Worm (Caenorhabditis elegans) whole organism, L1 larva: ENCODE data around the gene H37A05.4.

ENCODE experiments used
- C04F5.9 ChIP-seq: sonication (generic microtip); optimal IDR thresholded peaks from 2 replicates; lab custom pipeline; 2016; ENCODE audit warnings: missing genetic modification characterization, missing compliant biosample characterization
- C16A3.4 ChIP-seq: fragments of 150-350 bp; optimal IDR thresholded peaks from 2 replicates; lab custom pipeline; 2014; ENCODE audit warnings: missing biosample characterization, missing genetic modification characterization
- C34B4.2 ChIP-seq: sonication (generic microtip); optimal IDR thresholded peaks from 2 replicates; lab custom pipeline; 2017; ENCODE audit warnings: mild to moderate bottlenecking, missing genetic modification characterization, missing compliant biosample characterization
- aha-1 ChIP-seq: fragments of 150-350 bp; optimal IDR thresholded peaks from 2 replicates; lab custom pipeline; 2014; ENCODE audit warnings: missing biosample characterization, missing genetic modification characterization
- blmp-1 ChIP-seq: fragments of 150-350 bp; optimal IDR thresholded peaks from 2 replicates; lab custom pipeline; 2014; ENCODE audit warnings: missing biosample characterization, missing genetic modification characterization
- ceh-63 ChIP-seq: fragments of 200-800 bp; sonication (Bioruptor generic); optimal IDR thresholded peaks from 2 replicates; lab custom pipeline; 2018; ENCODE audit warnings: mild to moderate bottlenecking, missing genetic modification characterization, missing compliant biosample characterization
- ceh-82 ChIP-seq, 3 experiments: fragments of 150-350 bp in 1 of 3; sonication (generic microtip) in 2 of 3; optimal IDR thresholded peaks; 2 replicates each; lab custom pipeline; 2014 to 2017; ENCODE audit warnings: missing biosample characterization in 3 of 3, missing genetic modification characterization in 3 of 3
- ceh-88 ChIP-seq: fragments of 200-800 bp; sonication (Bioruptor generic); IDR thresholded peaks from 2 replicates; pipeline ENCODE4 v1.3.6; 2022; ENCODE audit warnings: missing genetic modification characterization, missing compliant biosample characterization
- ceh-90 ChIP-seq: sonication (generic microtip); optimal IDR thresholded peaks from 2 replicates; lab custom pipeline; 2016; ENCODE audit warnings: missing genetic modification characterization, missing compliant biosample characterization
- dpl-1 ChIP-seq, 3 experiments: fragments of 150-350 bp in 2 of 3; sonication (generic microtip) in 1 of 3; optimal IDR thresholded peaks; 2 replicates each; lab custom pipeline; 2014 to 2017; ENCODE audit warnings: missing biosample characterization in 3 of 3, missing genetic modification characterization in 3 of 3, missing genetic modification reagents in 3 of 3
- dsc-1 ChIP-seq: sonication (generic microtip); optimal IDR thresholded peaks from 2 replicates; lab custom pipeline; 2016; ENCODE audit warnings: mild to moderate bottlenecking, missing genetic modification characterization, missing compliant biosample characterization
- efl-1 ChIP-seq, 4 experiments: fragments of 150-350 bp; optimal IDR thresholded peaks in 3 of 4; peaks in 1 of 4; 1 replicate in 1 of 4; 2 replicates in 3 of 4; lab custom pipeline; 2014; ENCODE audit warnings: missing biosample characterization in 2 of 4, missing genetic modification characterization in 2 of 4, missing genetic modification reagents in 2 of 4
- egl-13 ChIP-seq: sonication (generic microtip); optimal IDR thresholded peaks from 2 replicates; lab custom pipeline; 2016; ENCODE audit warnings: missing genotype, missing genetic modification reagents, missing genetic modification characterization, missing compliant biosample characterization
- elt-2 ChIP-seq: sonication (generic microtip); optimal IDR thresholded peaks from 2 replicates; lab custom pipeline; 2016; ENCODE audit warnings: missing genetic modification characterization, mild to moderate bottlenecking, inconsistent platforms, missing compliant biosample characterization, missing genetic modification reagents
- elt-3 ChIP-seq, 6 experiments: fragments of 150-350 bp in 1 of 6; sonication (generic microtip); optimal IDR thresholded peaks; 2 replicates each; lab custom pipeline; 2017 to 2018; ENCODE audit warnings: missing biosample characterization in 6 of 6, missing genetic modification characterization in 6 of 6, inconsistent platforms in 1 of 6
- fkh-10 ChIP-seq: sonication (generic microtip); optimal IDR thresholded peaks from 2 replicates; lab custom pipeline; 2017; ENCODE audit warnings: missing biosample characterization, missing genetic modification reagents, missing genetic modification characterization
- fkh-8 ChIP-seq: sonication (generic microtip); optimal IDR thresholded peaks from 2 replicates; lab custom pipeline; 2016; ENCODE audit warnings: mild to moderate bottlenecking, missing genetic modification characterization, missing compliant biosample characterization
- fos-1 ChIP-seq: fragments of 150-350 bp; optimal IDR thresholded peaks from 2 replicates; lab custom pipeline; 2014; ENCODE audit warnings: missing biosample characterization, missing genetic modification characterization
- hlh-17 ChIP-seq: fragments of 200-800 bp; sonication (Bioruptor generic); optimal IDR thresholded peaks from 2 replicates; lab custom pipeline; 2018; ENCODE audit warnings: missing genetic modification characterization, mild to moderate bottlenecking, missing compliant biosample characterization, moderate library complexity, borderline replicate concordance
- hlh-4 ChIP-seq: sonication (generic microtip); optimal IDR thresholded peaks from 2 replicates; lab custom pipeline; 2016; ENCODE audit warnings: mild to moderate bottlenecking, missing genetic modification characterization, missing compliant biosample characterization
- hpl-2 ChIP-seq: fragments of 150-350 bp; optimal IDR thresholded peaks from 2 replicates; lab custom pipeline; 2014; ENCODE audit warnings: missing biosample characterization, missing genetic modification reagents, missing genetic modification characterization
- irx-1 ChIP-seq: sonication (generic microtip); optimal IDR thresholded peaks from 2 replicates; lab custom pipeline; 2016; ENCODE audit warnings: missing genetic modification characterization, missing compliant biosample characterization
- jun-1 ChIP-seq: fragments of 150-350 bp; optimal IDR thresholded peaks from 2 replicates; lab custom pipeline; 2014; ENCODE audit warnings: missing biosample characterization, missing genetic modification reagents, missing genetic modification characterization
- lin-13 ChIP-seq: fragments of 150-350 bp; optimal IDR thresholded peaks from 2 replicates; lab custom pipeline; 2014; ENCODE audit warnings: missing biosample characterization, missing genetic modification reagents, missing genetic modification characterization
- lin-39 ChIP-seq: fragments of 150-350 bp; optimal IDR thresholded peaks from 2 replicates; lab custom pipeline; 2014; ENCODE audit warnings: missing biosample characterization, missing genetic modification reagents, missing genetic modification characterization
- lir-3 ChIP-seq: sonication (generic microtip); optimal IDR thresholded peaks from 2 replicates; lab custom pipeline; 2016; ENCODE audit warnings: mild to moderate bottlenecking, missing genetic modification characterization, moderate library complexity, missing compliant biosample characterization; ENCODE audit not compliant: poor library complexity
- lsy-2 ChIP-seq, 2 experiments: fragments of 150-350 bp; optimal IDR thresholded peaks; 2 replicates each; lab custom pipeline; 2014; ENCODE audit warnings: missing biosample characterization in 2 of 2, missing genetic modification characterization in 2 of 2
- mab-9 ChIP-seq: fragments of 200-800 bp; sonication (Bioruptor generic); IDR thresholded peaks from 2 replicates; pipeline ENCODE4 v1.3.6; 2022; ENCODE audit warnings: missing genetic modification reagents, missing genetic modification characterization, missing compliant biosample characterization
- mdl-1 ChIP-seq, 2 experiments: fragments of 150-350 bp; optimal IDR thresholded peaks; 2 replicates each; lab custom pipeline; 2014 to 2017; ENCODE audit warnings: missing biosample characterization in 2 of 2, missing genetic modification characterization in 2 of 2, inconsistent platforms in 1 of 2
- mef-2 ChIP-seq: fragments of 150-350 bp; optimal IDR thresholded peaks from 2 replicates; lab custom pipeline; 2014; ENCODE audit warnings: missing biosample characterization, missing genetic modification characterization
- mep-1 ChIP-seq: fragments of 150-350 bp; optimal IDR thresholded peaks from 2 replicates; lab custom pipeline; 2014; ENCODE audit warnings: missing biosample characterization, missing genetic modification characterization
- nhr-12 ChIP-seq: sonication (generic microtip); optimal IDR thresholded peaks from 2 replicates; lab custom pipeline; 2017; ENCODE audit warnings: missing biosample characterization, missing genetic modification characterization
- nhr-237 ChIP-seq: fragments of 150-350 bp; optimal IDR thresholded peaks from 2 replicates; lab custom pipeline; 2014; ENCODE audit warnings: missing biosample characterization, missing genetic modification characterization
- nhr-47 ChIP-seq: sonication (generic microtip); optimal IDR thresholded peaks from 2 replicates; lab custom pipeline; 2016; ENCODE audit warnings: mild to moderate bottlenecking, missing genetic modification characterization, moderate library complexity, missing compliant biosample characterization
- nhr-90 ChIP-seq: sonication (generic microtip); optimal IDR thresholded peaks from 2 replicates; lab custom pipeline; 2016; ENCODE audit warnings: mild to moderate bottlenecking, missing genetic modification characterization, missing compliant biosample characterization; ENCODE audit not compliant: poor library complexity
- pax-3 ChIP-seq: fragments of 200-800 bp; sonication (Bioruptor generic); optimal IDR thresholded peaks from 2 replicates; lab custom pipeline; 2018; ENCODE audit warnings: mild to moderate bottlenecking, missing genetic modification characterization, moderate library complexity, missing compliant biosample characterization
- pqm-1 ChIP-seq: sonication (generic microtip); optimal IDR thresholded peaks from 3 replicates; lab custom pipeline; 2017; ENCODE audit warnings: missing biosample characterization, missing genetic modification characterization
- rnt-1 ChIP-seq: sonication (generic microtip); optimal IDR thresholded peaks from 2 replicates; lab custom pipeline; 2016; ENCODE audit warnings: mild to moderate bottlenecking, missing genetic modification characterization, moderate library complexity, missing compliant biosample characterization
- skn-1 ChIP-seq: fragments of 150-350 bp; optimal IDR thresholded peaks from 2 replicates; lab custom pipeline; 2014; ENCODE audit warnings: missing biosample characterization, missing genetic modification characterization
- sptf-1 ChIP-seq: fragments of 150-350 bp; optimal IDR thresholded peaks from 2 replicates; lab custom pipeline; 2014; ENCODE audit warnings: missing biosample characterization, missing genetic modification characterization
- sup-37 ChIP-seq: fragments of 200-800 bp; sonication (Bioruptor generic); optimal IDR thresholded peaks from 2 replicates; lab custom pipeline; 2018; ENCODE audit warnings: mild to moderate bottlenecking, missing genetic modification characterization, missing compliant biosample characterization
- tbx-2 ChIP-seq: sonication (generic microtip); optimal IDR thresholded peaks from 2 replicates; lab custom pipeline; 2016; ENCODE audit warnings: missing genetic modification characterization, missing compliant biosample characterization
- unc-130 ChIP-seq: fragments of 150-350 bp; optimal IDR thresholded peaks from 2 replicates; lab custom pipeline; 2017; ENCODE audit warnings: missing biosample characterization, missing genetic modification characterization, inconsistent platforms
- unc-30 ChIP-seq: sonication (generic microtip); optimal IDR thresholded peaks from 2 replicates; lab custom pipeline; 2017; ENCODE audit warnings: missing biosample characterization, missing genetic modification characterization
- unc-86 ChIP-seq: sonication (generic microtip); optimal IDR thresholded peaks from 2 replicates; lab custom pipeline; 2016; ENCODE audit warnings: missing genetic modification characterization, missing compliant biosample characterization
- vab-15 ChIP-seq: sonication (generic microtip); optimal IDR thresholded peaks from 2 replicates; lab custom pipeline; 2017; ENCODE audit warnings: missing genotype, mild to moderate bottlenecking, missing genetic modification characterization, missing compliant biosample characterization
- zag-1 ChIP-seq: fragments of 150-350 bp; optimal IDR thresholded peaks from 2 replicates; lab custom pipeline; 2014; ENCODE audit warnings: missing biosample characterization, missing genetic modification characterization
- zip-4 ChIP-seq: fragments of 200-800 bp; sonication (Bioruptor generic); optimal IDR thresholded peaks from 2 replicates; lab custom pipeline; 2018; ENCODE audit warnings: mild to moderate bottlenecking, missing genetic modification characterization, moderate library complexity, missing compliant biosample characterization
- ztf-11 ChIP-seq, 2 experiments: sonication (generic microtip); optimal IDR thresholded peaks; 2 replicates each; lab custom pipeline; 2016 to 2017; ENCODE audit warnings: missing genetic modification characterization in 2 of 2, missing biosample characterization in 1 of 2, missing compliant biosample characterization in 1 of 2
- ztf-4 ChIP-seq: fragments of 150-350 bp; optimal IDR thresholded peaks from 2 replicates; lab custom pipeline; 2014; ENCODE audit warnings: missing biosample characterization, missing genetic modification characterization

The H37A05.4 gene

ce11 chrV:13659219-13659618, 9.6 kb upstream of the H37A05.4 start (continued):
- no peak for TF ChIP-seq tbx-2 (tag; lab: Kevin White, UChicago)
- TF ChIP-seq ceh-63, result no peak

- TF ChIP-seq ztf-4 (peak; percentile 83), efl-1 (optimal IDR thresholded peaks at IDR 0.05; lab: Kevin White, UChicago) (peak; percentile 43 to 65), efl-1 (GFP tag; optimal IDR thresholded peaks at IDR 0.05 in 1 of 2; lab: Kevin White, UChicago) (peak; percentile 64 to 95), sup-37 (GFP tag; lab: Kevin White, UChicago) (no peak), unc-130 (tag; lab: Kevin White, UChicago) (peak; percentile 72), C04F5.9 (peak; percentile 58), zag-1 (tag; lab: Kevin White, UChicago) (no peak), nhr-237 (tag; lab: Kevin White, UChicago) (no peak), nhr-12 (tag; lab: Kevin White, UChicago) (no peak), pax-3 (tag; lab: Kevin White, UChicago) (peak; percentile 95), elt-2 (tag; lab: Kevin White, UChicago) (peak; percentile 93), mdl-1 (tag; optimal IDR thresholded peaks at IDR 0.05; lab: Kevin White, UChicago) (peak in 1 of 2 experiments; percentile 99), nhr-47 (tag; lab: Kevin White, UChicago) (peak; percentile 91), ztf-11 (tag; optimal IDR thresholded peaks at IDR 0.05; lab: Kevin White, UChicago) (peak in 1 of 2 experiments; percentile 68), mef-2 (tag; lab: Kevin White, UChicago) (no peak), dpl-1 (GFP tag; optimal IDR thresholded peaks at IDR 0.05; lab: Kevin White, UChicago) (peak; percentile 59 to 83 (median 74)), fkh-8 (tag; lab: Kevin White, UChicago) (peak; percentile 72), unc-86 (peak; percentile 38), tbx-2 (tag; lab: Kevin White, UChicago) (peak; percentile 91), dsc-1 (tag; lab: Kevin White, UChicago) (peak; percentile 53), lin-13 (GFP tag; lab: Kevin White, UChicago) (peak; percentile 74), blmp-1 (peak; percentile 97), zip-4 (GFP tag; lab: Kevin White, UChicago) (peak; percentile 6), hlh-4 (tag; lab: Kevin White, UChicago) (no peak), ceh-82 (tag; optimal IDR thresholded peaks at IDR 0.05; lab: Kevin White, UChicago) (peak in 1 of 3 experiments; percentile 8), lin-39 (no peak), fos-1 (tag; lab: Kevin White, UChicago) (peak; percentile 17), nhr-90 (tag; lab: Kevin White, UChicago) (peak; percentile 94), vab-15 (tag; lab: Kevin White, UChicago) (no peak), aha-1 (peak; percentile 38), lsy-2 (tag; optimal IDR thresholded peaks at IDR 0.05; lab: Kevin White, UChicago) (peak; percentile 69 to 72), C16A3.4 (tag; lab: Kevin White, UChicago) (peak; percentile 65), unc-30 (tag; lab: Kevin White, UChicago) (no peak), mep-1 (tag; lab: Kevin White, UChicago) (peak; percentile 83), hpl-2 (GFP tag; lab: Kevin White, UChicago) (peak; percentile 63), hlh-17 (no peak), mab-9 (GFP tag; lab: Robert Waterston, UW) (peak; percentile 62), ceh-88 (GFP tag; lab: Robert Waterston, UW) (peak; percentile 59), jun-1 (tag; lab: Kevin White, UChicago) (peak; percentile 82), fkh-10 (GFP tag; lab: Kevin White, UChicago) (no peak), irx-1 (tag; lab: Kevin White, UChicago) (peak; percentile 88), ceh-90 (tag; lab: Kevin White, UChicago) (no peak), egl-13 (tag; lab: Kevin White, UChicago) (peak; percentile 52), pqm-1 (tag; lab: Kevin White, UChicago) (no peak), lir-3 (tag; lab: Kevin White, UChicago) (peak; percentile 64), elt-3 (tag; optimal IDR thresholded peaks at IDR 0.05; lab: Kevin White, UChicago) (peak in 2 of 6 experiments; percentile 92), sptf-1 (no peak), C34B4.2 (tag; lab: Kevin White, UChicago) (no peak), skn-1 (tag; lab: Kevin White, UChicago) (peak; percentile 70), rnt-1 (tag; lab: Kevin White, UChicago) (peak; percentile 77)
Measured at ce11 chrV:13658577-13658976, 9.0 kb upstream of the H37A05.4 start.
